Fruit fly (Drosophila melanogaster): Measurements from ENCODE around the gene SREBP.

Gene SREBP

dm6 chr3L:19813075-19813903 is 19.6 kb downstream of the SREBP start, which contains the start of gene Cyp305a1:
Cyp305a1 (minus strand) TSS chr3L:19813339.
- TF ChIP-seq CG7101 (tag; optimal IDR thresholded peaks at IDR 0.05) (no peak), CG14711 (tag; optimal IDR thresholded peaks at IDR 0.05) (no peak), cic (GFP tag; optimal IDR thresholded peaks at IDR 0.05) (no peak), kay (GFP tag; ENCODE audit: borderline replicate concordance) (no peak), CG5204 (GFP tag; optimal IDR thresholded peaks at IDR 0.05) (no peak), CG11617 (GFP tag; optimal IDR thresholded peaks at IDR 0.05) (no peak), CG33017 (tag; optimal IDR thresholded peaks at IDR 0.05) (no peak), tj (GFP tag; optimal IDR thresholded peaks at IDR 0.05) (peak; percentile 48), CG1620 (GFP tag; optimal IDR thresholded peaks at IDR 0.05) (no peak), bab1 (GFP tag; optimal IDR thresholded peaks at IDR 0.05) (peak; percentile 37), cnc (optimal IDR thresholded peaks at IDR 0.05) (no peak), pad (GFP tag; optimal IDR thresholded peaks at IDR 0.05) (no peak), ovo (GFP tag; optimal IDR thresholded peaks at IDR 0.05) (no peak), Crg-1 (GFP tag; optimal IDR thresholded peaks at IDR 0.05) (no peak), CG7045 (GFP tag; optimal IDR thresholded peaks at IDR 0.05) (no peak), Clk (GFP tag; optimal IDR thresholded peaks at IDR 0.05) (no peak), Hr96 (GFP tag; optimal IDR thresholded peaks at IDR 0.05) (no peak), Mnt (GFP tag; optimal IDR thresholded peaks at IDR 0.05) (peak; percentile 6), toe (GFP tag; optimal IDR thresholded peaks at IDR 0.05) (no peak), CG12768 (GFP tag; optimal IDR thresholded peaks at IDR 0.05) (peak; percentile 3)

dm6 chr3L:19815472-19816150 is 21.9 kb downstream of the SREBP start, which contains the start of gene cyc:
cyc (minus strand) TSS chr3L:19815938.
- TF ChIP-seq CG7045 (GFP tag; optimal IDR thresholded peaks at IDR 0.05) (peak; percentile 10), tj (GFP tag; optimal IDR thresholded peaks at IDR 0.05) (peak; percentile 55), CG14711 (tag; optimal IDR thresholded peaks at IDR 0.05) (no peak), CG7101 (tag; optimal IDR thresholded peaks at IDR 0.05) (peak; percentile 44), CG1620 (GFP tag; optimal IDR thresholded peaks at IDR 0.05) (no peak), Mnt (GFP tag; optimal IDR thresholded peaks at IDR 0.05) (peak; percentile 60), cic (GFP tag; optimal IDR thresholded peaks at IDR 0.05) (peak; percentile 75), Hr96 (GFP tag; optimal IDR thresholded peaks at IDR 0.05) (no peak), ovo (GFP tag; optimal IDR thresholded peaks at IDR 0.05) (peak; percentile 71), pad (GFP tag; optimal IDR thresholded peaks at IDR 0.05) (peak; percentile 27), Clk (GFP tag; optimal IDR thresholded peaks at IDR 0.05) (no peak), CG11617 (GFP tag; optimal IDR thresholded peaks at IDR 0.05) (peak; percentile 54), bab1 (GFP tag; optimal IDR thresholded peaks at IDR 0.05) (peak; percentile 53), kay (GFP tag; ENCODE audit: borderline replicate concordance) (no peak), CG12768 (GFP tag; optimal IDR thresholded peaks at IDR 0.05) (peak; percentile 74), CG33017 (tag; optimal IDR thresholded peaks at IDR 0.05) (peak; percentile 57)

dm6 chr3L:19817807-19818531 is 24.2 kb downstream of the SREBP start, which contains the start of the genes Fibp and Deaf1:
Fibp (minus strand) TSS chr3L:19817967.
Deaf1 (plus strand) TSS chr3L:19818174.
- TF ChIP-seq CG14711 (tag; optimal IDR thresholded peaks at IDR 0.05) (peak; percentile 96), CG5204 (GFP tag; optimal IDR thresholded peaks at IDR 0.05) (no peak), Clk (GFP tag; optimal IDR thresholded peaks at IDR 0.05) (peak; percentile 66), CG11617 (GFP tag; optimal IDR thresholded peaks at IDR 0.05) (peak; percentile 85), CG7045 (GFP tag; optimal IDR thresholded peaks at IDR 0.05) (peak; percentile 76), CG1620 (GFP tag; optimal IDR thresholded peaks at IDR 0.05) (peak; percentile 87), ovo (GFP tag; optimal IDR thresholded peaks at IDR 0.05) (peak; percentile 76), cic (GFP tag; optimal IDR thresholded peaks at IDR 0.05) (no peak), kay (GFP tag; ENCODE audit: borderline replicate concordance) (no peak), bab1 (GFP tag; optimal IDR thresholded peaks at IDR 0.05) (peak; percentile 79), Crg-1 (GFP tag; optimal IDR thresholded peaks at IDR 0.05) (peak; percentile 81), pad (GFP tag; optimal IDR thresholded peaks at IDR 0.05) (peak; percentile 59), CG12768 (GFP tag; optimal IDR thresholded peaks at IDR 0.05) (peak; percentile 74), cnc (optimal IDR thresholded peaks at IDR 0.05) (no peak), Hr96 (GFP tag; optimal IDR thresholded peaks at IDR 0.05) (peak; percentile 88), Mnt (GFP tag; optimal IDR thresholded peaks at IDR 0.05) (peak; percentile 40), CG33017 (tag; optimal IDR thresholded peaks at IDR 0.05) (peak; percentile 65), CG7101 (tag; optimal IDR thresholded peaks at IDR 0.05) (peak; percentile 80), toe (GFP tag; optimal IDR thresholded peaks at IDR 0.05) (peak; percentile 94), tj (GFP tag; optimal IDR thresholded peaks at IDR 0.05) (peak; percentile 43)

dm6 chr3L:19818701-19819100 is 25.0 kb downstream of the SREBP start:
- TF ChIP-seq CG7045 (GFP tag; optimal IDR thresholded peaks at IDR 0.05), result no peak
- TF ChIP-seq ovo (GFP tag; optimal IDR thresholded peaks at IDR 0.05), result no peak

dm6 chr3L:19833227-19833626 is 39.5 kb downstream of the SREBP start:
- TF ChIP-seq Clk (GFP tag; optimal IDR thresholded peaks at IDR 0.05) (no peak), CG12768 (GFP tag; optimal IDR thresholded peaks at IDR 0.05) (peak; percentile 17), CG5204 (GFP tag; optimal IDR thresholded peaks at IDR 0.05) (no peak), CG33017 (tag; optimal IDR thresholded peaks at IDR 0.05) (no peak), CG14711 (tag; optimal IDR thresholded peaks at IDR 0.05) (no peak), Mnt (GFP tag; optimal IDR thresholded peaks at IDR 0.05) (no peak), CG7101 (tag; optimal IDR thresholded peaks at IDR 0.05) (no peak), bab1 (GFP tag; optimal IDR thresholded peaks at IDR 0.05) (peak; percentile 10), CG7045 (GFP tag; optimal IDR thresholded peaks at IDR 0.05) (no peak)

All from whole organism, adult.